Fruit fly (Drosophila melanogaster): Measurements from ENCODE around the gene Bace.

The Bace gene

dm6 chr2L:8471667-8472066 lies 24.4 kb downstream of the Bace start:
- TF ChIP-seq h (optimal IDR thresholded peaks at IDR 0.05) (no peak), ttk (optimal IDR thresholded peaks at IDR 0.05) (no peak), insv (optimal IDR thresholded peaks at IDR 0.05) (no peak), psq (optimal IDR thresholded peaks at IDR 0.05) (no peak), Myc (optimal IDR thresholded peaks at IDR 0.05) (no peak), Sin3A (optimal IDR thresholded peaks at IDR 0.05) (no peak)

DNA sequence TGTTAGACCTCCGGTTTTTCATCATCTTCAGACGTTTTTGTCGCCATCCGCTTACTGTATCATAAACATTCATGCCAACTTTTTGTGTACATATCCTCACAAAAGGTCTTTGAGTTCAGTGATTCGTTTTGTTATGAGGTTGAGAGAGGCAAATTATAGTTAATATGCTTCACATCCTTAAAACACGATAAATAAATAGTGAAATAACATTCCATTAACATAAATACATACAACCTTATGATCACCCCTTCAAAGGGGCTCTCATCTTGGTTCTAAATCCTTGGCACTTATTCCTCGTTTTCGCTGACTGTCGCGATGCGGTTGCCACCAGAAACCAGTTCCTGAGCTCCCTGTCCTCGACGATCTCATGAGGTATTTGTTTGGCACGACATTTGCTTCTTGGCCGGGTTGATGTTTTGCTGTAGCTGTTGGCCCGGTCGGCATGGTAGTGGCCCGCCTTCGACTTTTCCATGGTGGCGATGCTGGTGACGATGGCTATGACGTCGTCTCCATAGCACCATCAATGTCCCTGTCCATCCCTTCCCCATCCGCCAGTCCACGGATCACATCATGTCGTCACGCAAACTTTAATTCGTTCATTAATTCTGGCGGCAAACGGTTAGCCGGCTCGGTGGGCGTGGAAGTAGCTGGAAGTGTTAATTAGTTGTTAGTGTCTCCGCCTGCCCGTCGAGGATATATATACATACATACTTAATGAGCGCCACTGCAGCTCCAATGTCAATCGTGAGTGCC lies 27.0 kb downstream of the Bace start:
- TF ChIP-seq h (optimal IDR thresholded peaks at IDR 0.05) (no peak), insv (optimal IDR thresholded peaks at IDR 0.05) (no peak), Sin3A (optimal IDR thresholded peaks at IDR 0.05) (no peak), Myc (optimal IDR thresholded peaks at IDR 0.05) (no peak), ttk (optimal IDR thresholded peaks at IDR 0.05) (no peak), psq (optimal IDR thresholded peaks at IDR 0.05) (no peak)

dm6 chr2L:8466643-8467042 lies 29.5 kb downstream of the Bace start, which contains the start of gene dachs:
Gene dachs (plus strand): TSS chr2L:8466817.
- TF ChIP-seq Myc (optimal IDR thresholded peaks at IDR 0.05): no peak
- no peak for TF ChIP-seq Sin3A (optimal IDR thresholded peaks at IDR 0.05)
- no peak for TF ChIP-seq insv (optimal IDR thresholded peaks at IDR 0.05)
- TF ChIP-seq psq (optimal IDR thresholded peaks at IDR 0.05): no peak
- TF ChIP-seq h (optimal IDR thresholded peaks at IDR 0.05): no peak
- TF ChIP-seq ttk (optimal IDR thresholded peaks at IDR 0.05): no peak

dm6 chr2L:8464107-8464582 lies 32.0 kb downstream of the Bace start, which contains the start of gene prg:
Gene prg (plus strand): TSS chr2L:8464488.
- TF ChIP-seq insv (optimal IDR thresholded peaks at IDR 0.05): no peak
- no peak for TF ChIP-seq psq (optimal IDR thresholded peaks at IDR 0.05)
- no peak for TF ChIP-seq ttk (optimal IDR thresholded peaks at IDR 0.05)
- TF ChIP-seq h (optimal IDR thresholded peaks at IDR 0.05): no peak

dm6 chr2L:8463144-8464106 lies 32.7 kb downstream of the Bace start, which contains the start of gene Agpat2:
Gene Agpat2 (minus strand): TSS chr2L:8463994.
- TF ChIP-seq ttk (optimal IDR thresholded peaks at IDR 0.05): no peak
- TF ChIP-seq h (optimal IDR thresholded peaks at IDR 0.05): no peak
- TF ChIP-seq insv (optimal IDR thresholded peaks at IDR 0.05): no peak
- TF ChIP-seq Myc (optimal IDR thresholded peaks at IDR 0.05): no peak
- TF ChIP-seq psq (optimal IDR thresholded peaks at IDR 0.05): no peak
- no peak for TF ChIP-seq Sin3A (optimal IDR thresholded peaks at IDR 0.05)

DNA sequence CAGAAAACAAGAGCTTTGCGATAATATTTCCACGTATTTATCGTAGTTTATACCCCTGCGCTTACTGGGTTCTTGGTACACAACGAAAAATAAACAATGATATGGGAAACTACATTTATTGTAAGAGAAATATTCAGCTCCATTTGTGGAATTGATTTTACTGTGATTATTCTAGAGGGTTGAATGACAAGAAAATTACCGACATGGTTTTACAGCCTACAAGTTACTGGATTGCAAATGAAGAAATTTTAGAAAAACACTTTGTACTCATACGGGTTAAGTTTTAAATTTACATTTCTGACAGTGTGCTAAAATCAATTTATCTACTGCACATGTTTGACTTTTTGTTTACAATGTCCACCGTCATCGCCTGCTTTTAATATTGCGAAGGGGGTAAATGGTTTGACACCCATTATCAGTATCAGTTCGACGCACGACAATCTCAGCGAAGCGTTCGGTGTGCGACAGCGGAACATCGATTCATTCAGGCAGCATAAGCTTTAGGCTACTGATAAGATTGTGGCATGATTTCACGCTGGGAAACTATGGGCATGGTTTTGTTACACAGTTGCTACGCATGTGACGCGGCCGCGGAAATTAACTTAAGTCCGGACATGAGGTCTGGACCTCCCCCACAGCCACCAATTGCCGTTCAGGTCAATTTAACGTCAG lies 34.2 kb downstream of the Bace start:
- TF ChIP-seq insv (optimal IDR thresholded peaks at IDR 0.05): no peak
- TF ChIP-seq ttk (optimal IDR thresholded peaks at IDR 0.05): no peak
- no peak for TF ChIP-seq psq (optimal IDR thresholded peaks at IDR 0.05)
- no peak for TF ChIP-seq Sin3A (optimal IDR thresholded peaks at IDR 0.05)

DNA sequence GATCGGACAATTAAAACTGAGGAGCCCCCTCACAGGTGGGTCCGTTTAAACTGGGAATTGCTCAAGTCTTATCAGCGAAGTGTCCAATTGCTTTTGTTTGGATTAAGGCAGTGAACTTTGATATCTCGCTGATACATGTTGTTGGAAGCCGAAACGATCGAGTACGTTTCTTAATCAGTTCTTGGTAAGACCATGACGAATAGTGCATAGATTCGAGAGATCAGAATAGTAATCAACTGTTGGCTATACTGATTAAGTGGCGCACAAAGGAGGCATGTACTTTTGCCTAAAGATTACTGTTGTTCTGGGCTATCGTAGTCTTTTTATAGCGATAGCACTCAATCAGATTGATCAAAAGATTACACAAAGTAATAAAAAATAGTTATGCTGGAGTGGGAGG lies 44.6 kb downstream of the Bace start:
- TF ChIP-seq psq (optimal IDR thresholded peaks at IDR 0.05): no peak
- no peak for TF ChIP-seq insv (optimal IDR thresholded peaks at IDR 0.05)
- TF ChIP-seq ttk (optimal IDR thresholded peaks at IDR 0.05): no peak
- TF ChIP-seq h (optimal IDR thresholded peaks at IDR 0.05): no peak

- no peak for TF ChIP-seq psq (optimal IDR thresholded peaks at IDR 0.05)
- TF ChIP-seq ttk (optimal IDR thresholded peaks at IDR 0.05): no peak
- TF ChIP-seq Sin3A (optimal IDR thresholded peaks at IDR 0.05): no peak
- no peak for TF ChIP-seq Myc (optimal IDR thresholded peaks at IDR 0.05)
- no peak for TF ChIP-seq h (optimal IDR thresholded peaks at IDR 0.05)
- no peak for TF ChIP-seq insv (optimal IDR thresholded peaks at IDR 0.05)
These were observed 46.7 kb downstream of the Bace start, which contains the start of gene Aasdh for dm6 chr2L:8449358-8449757. Gene Aasdh (minus strand): TSS chr2L:8449576.
